Fruit fly (Drosophila melanogaster): ENCODE measurements around the gene CG14395.

dm6 chr3R:12678850-12679249, 16.2 kb downstream of the CG14395 start, which contains the start of gene mbo:
- TF ChIP-seq CTCF (optimal IDR thresholded peaks at IDR 0.05) (no peak), CG8478 (optimal IDR thresholded peaks at IDR 0.05) (no peak)

Data from S2 (cell line).